Fruit fly (Drosophila melanogaster) whole organism, prepupa: ENCODE results near the gene CG6696.

Source experiments
- CG3032 ChIP-seq: fragments of 200-800 bp; optimal IDR thresholded peaks from 2 replicates; lab custom pipeline; 2019; ENCODE audit warnings: missing biosample characterization, mild to moderate bottlenecking, missing genetic modification characterization, moderate library complexity
- CG6276 ChIP-seq: fragments of 200-800 bp; sonication (Bioruptor generic); optimal IDR thresholded peaks from 2 replicates; lab custom pipeline; 2017; ENCODE audit warnings: missing biosample characterization, mild to moderate bottlenecking, missing genetic modification characterization
- CG6792 ChIP-seq: fragments of 200-800 bp; sonication (Bioruptor generic); optimal IDR thresholded peaks from 3 replicates; lab custom pipeline; 2016; ENCODE audit warnings: missing biosample characterization, missing genetic modification characterization
- CG8119 ChIP-seq: fragments of 200-800 bp; sonication (Bioruptor generic); IDR thresholded peaks from 3 replicates; pipeline ENCODE4 v1.3.6; 2022; ENCODE audit warnings: missing biosample characterization, missing genetic modification characterization
- CG9139 ChIP-seq: fragments of 200-800 bp; sonication (Bioruptor generic); optimal IDR thresholded peaks from 3 replicates; lab custom pipeline; 2017; ENCODE audit warnings: missing biosample characterization, mild to moderate bottlenecking, missing genetic modification characterization
- Hr38 ChIP-seq: sonication (Bioruptor generic); optimal IDR thresholded peaks from 2 replicates; lab custom pipeline; 2016; ENCODE audit warnings: missing biosample characterization, missing genetic modification characterization
- Lpt ChIP-seq: fragments of 200-800 bp; sonication (Bioruptor generic); optimal IDR thresholded peaks from 3 replicates; lab custom pipeline; 2016; ENCODE audit warnings: missing biosample characterization, missing genetic modification characterization
- Sox15 ChIP-seq: fragments of 200-800 bp; sonication (Bioruptor generic); optimal IDR thresholded peaks from 3 replicates; lab custom pipeline; 2016; ENCODE audit warnings: missing biosample characterization, missing genetic modification characterization
- dac ChIP-seq: fragments of 200-800 bp; sonication (Bioruptor generic); optimal IDR thresholded peaks from 2 replicates; lab custom pipeline; 2017; ENCODE audit warnings: missing biosample characterization, mild to moderate bottlenecking, missing genetic modification characterization
- esn ChIP-seq: fragments of 200-800 bp; sonication (Bioruptor generic); optimal IDR thresholded peaks from 2 replicates; lab custom pipeline; 2016; ENCODE audit warnings: missing biosample characterization, mild to moderate bottlenecking, missing genetic modification characterization, moderate library complexity
- svp ChIP-seq: fragments of 200-800 bp; sonication (Bioruptor generic); peaks from one replicate; lab custom pipeline; 2016; ENCODE audit warnings: missing biosample characterization, missing genetic modification characterization

- TF ChIP-seq Sox15 (GFP tag; lab: Kevin White, UChicago) (no peak), Lpt (no peak), esn (GFP tag; lab: Kevin White, UChicago) (no peak), svp (no peak), CG6276 (GFP tag; lab: Kevin White, UChicago) (no peak), CG9139 (GFP tag; lab: Kevin White, UChicago) (no peak), CG3032 (tag; lab: Kevin White, UChicago) (no peak), CG6792 (GFP tag; lab: Kevin White, UChicago) (no peak), Hr38 (GFP tag; lab: Kevin White, UChicago) (no peak), CG8119 (GFP tag; lab: Robert Waterston, UW) (no peak), dac (no peak)
These were observed 40.3 kb upstream of the CG6696 start for dm6 chrX:18702245-18702644.
